Worm (Caenorhabditis elegans) whole organism, L1 larva: ENCODE measurements around the gene unc-86.

Source experiments
- C04F5.9 ChIP-seq: sonication (generic microtip); optimal IDR thresholded peaks from 2 replicates; lab custom pipeline; 2016; ENCODE audit warnings: missing genetic modification characterization, missing compliant biosample characterization
- C34B4.2 ChIP-seq: sonication (generic microtip); optimal IDR thresholded peaks from 2 replicates; lab custom pipeline; 2017; ENCODE audit warnings: mild to moderate bottlenecking, missing genetic modification characterization, missing compliant biosample characterization
- aly-2 ChIP-seq: fragments of 150-350 bp; optimal IDR thresholded peaks from 2 replicates; lab custom pipeline; 2014; ENCODE audit warnings: missing biosample characterization, missing genetic modification characterization
- ceh-8 ChIP-seq: fragments of 200-800 bp; sonication (Bioruptor generic); optimal IDR thresholded peaks from 2 replicates; lab custom pipeline; 2018; ENCODE audit warnings: mild to moderate bottlenecking, missing genetic modification characterization, moderate library complexity, missing compliant biosample characterization
- dpl-1 ChIP-seq, 3 experiments: fragments of 150-350 bp in 2 of 3; sonication (generic microtip) in 1 of 3; optimal IDR thresholded peaks; 2 replicates each; lab custom pipeline; 2014 to 2017; ENCODE audit warnings: missing biosample characterization in 3 of 3, missing genetic modification characterization in 3 of 3, missing genetic modification reagents in 3 of 3
- dsc-1 ChIP-seq: sonication (generic microtip); optimal IDR thresholded peaks from 2 replicates; lab custom pipeline; 2016; ENCODE audit warnings: mild to moderate bottlenecking, missing genetic modification characterization, missing compliant biosample characterization
- egl-13 ChIP-seq: sonication (generic microtip); optimal IDR thresholded peaks from 2 replicates; lab custom pipeline; 2016; ENCODE audit warnings: missing genotype, missing genetic modification reagents, missing genetic modification characterization, missing compliant biosample characterization
- elt-2 ChIP-seq: sonication (generic microtip); optimal IDR thresholded peaks from 2 replicates; lab custom pipeline; 2016; ENCODE audit warnings: missing genetic modification characterization, mild to moderate bottlenecking, inconsistent platforms, missing compliant biosample characterization, missing genetic modification reagents
- elt-3 ChIP-seq, 6 experiments: fragments of 150-350 bp in 1 of 6; sonication (generic microtip); optimal IDR thresholded peaks; 2 replicates each; lab custom pipeline; 2017 to 2018; ENCODE audit warnings: missing biosample characterization in 6 of 6, missing genetic modification characterization in 6 of 6, inconsistent platforms in 1 of 6
- fkh-10 ChIP-seq: sonication (generic microtip); optimal IDR thresholded peaks from 2 replicates; lab custom pipeline; 2017; ENCODE audit warnings: missing biosample characterization, missing genetic modification reagents, missing genetic modification characterization
- fos-1 ChIP-seq: fragments of 150-350 bp; optimal IDR thresholded peaks from 2 replicates; lab custom pipeline; 2014; ENCODE audit warnings: missing biosample characterization, missing genetic modification characterization
- grh-1 ChIP-seq: fragments of 200-800 bp; sonication (Bioruptor generic); IDR thresholded peaks from 2 replicates; pipeline ENCODE4 v1.3.6; 2022; ENCODE audit warnings: missing genetic modification reagents, missing genetic modification characterization, missing compliant biosample characterization
- hlh-17 ChIP-seq: fragments of 200-800 bp; sonication (Bioruptor generic); optimal IDR thresholded peaks from 2 replicates; lab custom pipeline; 2018; ENCODE audit warnings: missing genetic modification characterization, mild to moderate bottlenecking, missing compliant biosample characterization, moderate library complexity, borderline replicate concordance
- hlh-4 ChIP-seq: sonication (generic microtip); optimal IDR thresholded peaks from 2 replicates; lab custom pipeline; 2016; ENCODE audit warnings: mild to moderate bottlenecking, missing genetic modification characterization, missing compliant biosample characterization
- hpl-2 ChIP-seq: fragments of 150-350 bp; optimal IDR thresholded peaks from 2 replicates; lab custom pipeline; 2014; ENCODE audit warnings: missing biosample characterization, missing genetic modification reagents, missing genetic modification characterization
- lin-14 ChIP-seq: fragments of 200-800 bp; sonication (Bioruptor generic); optimal IDR thresholded peaks from 2 replicates; lab custom pipeline; 2018; ENCODE audit warnings: mild to moderate bottlenecking, missing genetic modification characterization, moderate library complexity, missing compliant biosample characterization
- lin-15B ChIP-seq: fragments of 150-350 bp; sonication (generic microtip); optimal IDR thresholded peaks from 3 replicates; lab custom pipeline; 2014; ENCODE audit warnings: missing biosample characterization, missing genetic modification characterization
- lin-39 ChIP-seq: fragments of 150-350 bp; optimal IDR thresholded peaks from 2 replicates; lab custom pipeline; 2014; ENCODE audit warnings: missing biosample characterization, missing genetic modification reagents, missing genetic modification characterization
- lsy-2 ChIP-seq, 2 experiments: fragments of 150-350 bp; optimal IDR thresholded peaks; 2 replicates each; lab custom pipeline; 2014; ENCODE audit warnings: missing biosample characterization in 2 of 2, missing genetic modification characterization in 2 of 2
- mdl-1 ChIP-seq, 2 experiments: fragments of 150-350 bp; optimal IDR thresholded peaks; 2 replicates each; lab custom pipeline; 2014 to 2017; ENCODE audit warnings: missing biosample characterization in 2 of 2, missing genetic modification characterization in 2 of 2, inconsistent platforms in 1 of 2
- mef-2 ChIP-seq: fragments of 150-350 bp; optimal IDR thresholded peaks from 2 replicates; lab custom pipeline; 2014; ENCODE audit warnings: missing biosample characterization, missing genetic modification characterization
- nhr-11 ChIP-seq: fragments of 150-350 bp; optimal IDR thresholded peaks from 2 replicates; lab custom pipeline; 2014; ENCODE audit warnings: missing biosample characterization, missing genetic modification characterization
- nhr-19 ChIP-seq: fragments of 200-800 bp; sonication (Bioruptor generic); conservative IDR thresholded peaks from 2 replicates; pipeline ENCODE4 v1.3.6; 2022; ENCODE audit warnings: missing genetic modification characterization, missing compliant biosample characterization
- nhr-237 ChIP-seq: fragments of 150-350 bp; optimal IDR thresholded peaks from 2 replicates; lab custom pipeline; 2014; ENCODE audit warnings: missing biosample characterization, missing genetic modification characterization
- nhr-71 ChIP-seq: sonication (generic microtip); optimal IDR thresholded peaks from 2 replicates; lab custom pipeline; 2016; ENCODE audit warnings: mild to moderate bottlenecking, missing genetic modification characterization, moderate library complexity, missing compliant biosample characterization
- nhr-77 ChIP-seq: fragments of 150-350 bp; optimal IDR thresholded peaks from 2 replicates; lab custom pipeline; 2014; ENCODE audit warnings: missing biosample characterization, missing genetic modification characterization
- nhr-85 ChIP-seq: sonication (generic microtip); peaks from one replicate; lab custom pipeline; 2016; ENCODE audit warnings: missing genetic modification characterization, inconsistent platforms, missing compliant biosample characterization
- pag-3 ChIP-seq: sonication (generic microtip); optimal IDR thresholded peaks from 2 replicates; lab custom pipeline; 2017; ENCODE audit warnings: missing genetic modification characterization, mild to moderate bottlenecking, missing compliant biosample characterization, antibody characterized with exemption, borderline replicate concordance; ENCODE audit not compliant: insufficient read depth
- rnt-1 ChIP-seq: sonication (generic microtip); optimal IDR thresholded peaks from 2 replicates; lab custom pipeline; 2016; ENCODE audit warnings: mild to moderate bottlenecking, missing genetic modification characterization, moderate library complexity, missing compliant biosample characterization
- snpc-4 ChIP-seq: fragments of 150-350 bp; optimal IDR thresholded peaks from 2 replicates; lab custom pipeline; 2014; ENCODE audit warnings: missing biosample characterization, missing genetic modification characterization
- sox-4 ChIP-seq: sonication (generic microtip); optimal IDR thresholded peaks from 2 replicates; lab custom pipeline; 2016; ENCODE audit warnings: missing genetic modification characterization, missing compliant biosample characterization
- sup-37 ChIP-seq: fragments of 200-800 bp; sonication (Bioruptor generic); optimal IDR thresholded peaks from 2 replicates; lab custom pipeline; 2018; ENCODE audit warnings: mild to moderate bottlenecking, missing genetic modification characterization, missing compliant biosample characterization
- swsn-7 ChIP-seq: sonication (generic microtip); optimal IDR thresholded peaks from 2 replicates; lab custom pipeline; 2016; ENCODE audit warnings: missing genetic modification characterization, missing compliant biosample characterization
- tlp-1 ChIP-seq: fragments of 150-350 bp; optimal IDR thresholded peaks from 2 replicates; lab custom pipeline; 2014; ENCODE audit warnings: missing biosample characterization, missing genetic modification characterization
- xbp-1 ChIP-seq: sonication (generic microtip); optimal IDR thresholded peaks from 2 replicates; lab custom pipeline; 2016; ENCODE audit warnings: missing genetic modification characterization, missing compliant biosample characterization
- ztf-11 ChIP-seq, 2 experiments: sonication (generic microtip); optimal IDR thresholded peaks; 2 replicates each; lab custom pipeline; 2016 to 2017; ENCODE audit warnings: missing genetic modification characterization in 2 of 2, missing biosample characterization in 1 of 2, missing compliant biosample characterization in 1 of 2

unc-86 gene

DNA sequence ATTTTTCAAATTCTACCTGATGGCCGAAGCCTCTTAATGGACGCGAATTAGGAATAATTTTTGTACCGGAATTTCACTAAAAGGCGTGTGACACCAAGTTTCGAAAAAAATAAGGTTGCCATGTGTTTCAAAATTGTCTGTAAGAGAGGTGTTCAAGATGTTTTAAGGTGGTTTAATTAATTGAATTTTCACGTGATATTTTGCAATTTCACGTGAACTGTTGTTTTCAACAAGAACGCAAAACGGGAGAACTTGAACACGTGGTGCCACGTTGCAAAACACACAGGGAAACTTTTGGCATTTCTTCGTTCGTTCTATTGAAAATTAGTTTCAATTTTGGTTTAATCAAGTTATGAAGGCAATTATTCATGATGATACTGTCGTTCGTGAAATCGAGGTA lies 34.6 kb downstream of the unc-86 start, which contains the start of gene spc-2:
spc-2 (plus strand) TSS at position 301 of the 400 bp plus-strand sequence.
- TF ChIP-seq swsn-7 (tag; lab: Kevin White, UChicago) (no peak), ceh-8 (GFP tag; lab: Kevin White, UChicago) (no peak), hpl-2 (GFP tag; lab: Kevin White, UChicago) (no peak), dpl-1 (GFP tag; optimal IDR thresholded peaks at IDR 0.05; lab: Kevin White, UChicago) (no peak), snpc-4 (tag; lab: Kevin White, UChicago) (no peak), ztf-11 (tag; optimal IDR thresholded peaks at IDR 0.05; lab: Kevin White, UChicago) (no peak), egl-13 (tag; lab: Kevin White, UChicago) (no peak), sox-4 (tag; lab: Kevin White, UChicago) (no peak), hlh-17 (no peak), lin-15B (tag; lab: Kevin White, UChicago) (no peak), nhr-11 (tag; lab: Kevin White, UChicago) (no peak)

DNA sequence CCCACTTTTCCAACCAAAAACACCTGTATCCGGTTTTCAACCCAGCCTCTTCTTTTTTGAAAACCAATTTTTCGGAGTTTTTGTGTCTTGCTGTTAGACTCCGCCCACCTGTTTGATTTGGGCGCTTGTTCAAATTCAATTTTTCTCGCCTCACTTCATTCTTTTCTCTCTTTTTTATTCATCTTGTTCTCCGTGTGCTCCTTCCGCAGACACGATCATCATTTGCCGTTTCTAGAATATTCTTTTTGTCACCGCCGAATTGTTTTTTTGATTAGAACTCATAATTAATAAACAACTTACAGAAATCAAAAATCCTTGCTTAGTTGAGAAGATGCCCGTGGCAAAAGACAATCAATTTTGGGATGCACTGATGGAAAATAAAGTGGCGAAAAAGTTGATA lies 37.2 kb downstream of the unc-86 start, which contains the start of gene C50C3.5:
C50C3.5 (plus strand) TSS at position 301 of the 400 bp plus-strand sequence.
- TF ChIP-seq snpc-4 (tag; lab: Kevin White, UChicago) (no peak), lin-14 (GFP tag; lab: Kevin White, UChicago) (peak; percentile 37), fkh-10 (peak; percentile 52)
- TF ChIP-seq, all 84 proteins: peak for 2

DNA sequence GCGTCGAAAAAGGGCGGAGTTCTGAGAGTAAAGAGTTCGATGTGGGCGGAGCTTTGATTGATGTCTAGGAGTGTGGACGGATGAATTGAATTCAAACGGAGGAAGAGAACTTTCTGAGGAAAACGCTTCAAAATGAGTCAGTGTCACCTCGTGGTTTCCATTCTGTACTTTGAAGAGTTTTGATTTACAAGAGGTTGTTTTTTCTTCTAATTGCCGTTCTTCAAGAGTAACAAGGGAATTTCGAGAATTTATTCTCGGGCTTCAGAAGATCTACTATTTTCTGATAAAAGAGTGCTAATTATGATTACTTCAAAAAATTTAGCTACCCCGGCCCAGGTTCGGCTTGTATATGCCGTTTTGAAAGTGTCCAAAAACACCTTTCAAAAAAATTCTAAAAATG lies 39.9 kb downstream of the unc-86 start, which contains the start of gene C50C3.12:
C50C3.12 (plus strand) TSS at position 301 of the 400 bp plus-strand sequence.
- TF ChIP-seq mef-2 (tag; lab: Kevin White, UChicago) (no peak), C04F5.9 (tag; lab: Kevin White, UChicago) (no peak), lin-14 (GFP tag; lab: Kevin White, UChicago) (peak; percentile 3), lin-39 (no peak), elt-3 (tag; optimal IDR thresholded peaks at IDR 0.05; lab: Kevin White, UChicago) (no peak), hpl-2 (GFP tag; lab: Kevin White, UChicago) (no peak), nhr-77 (tag; lab: Kevin White, UChicago) (no peak)
- TF ChIP-seq, all 84 proteins: peak for 1

DNA sequence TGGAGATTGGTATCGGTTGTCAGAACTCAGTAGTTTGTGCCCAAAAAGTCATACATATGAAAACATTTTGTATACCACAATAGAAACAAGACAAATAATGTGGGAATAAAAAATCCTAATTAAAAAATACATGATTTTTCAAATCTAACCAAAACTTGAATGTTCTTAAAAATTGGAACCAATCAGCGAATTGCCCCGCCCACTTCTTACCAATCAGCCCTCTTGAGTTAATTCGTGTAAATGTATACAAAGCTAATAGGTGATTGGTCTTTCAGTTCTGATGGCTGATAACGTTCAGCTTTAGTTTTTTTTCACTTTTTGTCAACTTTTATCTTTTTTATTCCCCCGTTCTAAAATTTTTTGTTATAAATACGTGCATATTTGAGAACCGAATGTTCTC lies 40.9 kb downstream of the unc-86 start:
- TF ChIP-seq nhr-71 (tag; lab: Kevin White, UChicago): no peak

DNA sequence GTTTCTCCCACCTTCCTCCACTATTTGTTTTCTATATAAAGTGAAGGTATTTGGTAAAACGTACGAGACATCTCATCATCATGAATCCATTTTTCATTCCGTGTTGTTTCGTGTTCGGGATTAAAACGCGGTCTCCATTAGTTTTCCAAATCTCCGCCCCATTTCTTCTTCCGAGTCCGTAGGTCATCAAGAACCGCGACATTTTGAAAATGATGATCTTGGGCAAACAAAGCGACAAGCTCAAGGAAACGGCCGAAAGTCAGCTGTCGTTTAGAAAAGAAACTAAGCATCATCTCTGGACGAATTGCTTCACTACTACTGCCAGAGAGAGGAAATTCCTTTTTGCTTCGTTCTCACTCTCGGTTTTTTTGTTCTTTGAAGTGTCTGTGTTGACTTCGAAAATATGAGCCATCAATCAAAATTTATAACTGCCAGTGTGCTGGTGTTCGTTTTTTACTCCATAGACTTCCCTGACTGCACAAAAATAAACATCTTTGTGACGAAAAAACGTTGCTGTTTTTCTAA lies 43.5 kb downstream of the unc-86 start:
- TF ChIP-seq tlp-1 (no peak), elt-2 (tag; lab: Kevin White, UChicago) (no peak), hlh-4 (tag; lab: Kevin White, UChicago) (no peak), nhr-237 (tag; lab: Kevin White, UChicago) (no peak), xbp-1 (tag; lab: Kevin White, UChicago) (no peak), nhr-19 (GFP tag; lab: Robert Waterston, UW) (peak; percentile 18), pag-3 (tag; lab: Kevin White, UChicago) (no peak), fos-1 (tag; lab: Kevin White, UChicago) (no peak), dsc-1 (tag; lab: Kevin White, UChicago) (no peak), sup-37 (GFP tag; lab: Kevin White, UChicago) (no peak), mdl-1 (tag; optimal IDR thresholded peaks at IDR 0.05; lab: Kevin White, UChicago) (no peak), nhr-85 (tag; lab: Kevin White, UChicago) (no peak), rnt-1 (tag; lab: Kevin White, UChicago) (peak; percentile 28), grh-1 (no peak), lsy-2 (tag; optimal IDR thresholded peaks at IDR 0.05; lab: Kevin White, UChicago) (peak in 1 of 2 experiments; percentile 12), aly-2 (tag; lab: Kevin White, UChicago) (peak; percentile 80), elt-3 (tag; optimal IDR thresholded peaks at IDR 0.05; lab: Kevin White, UChicago) (no peak), nhr-71 (tag; lab: Kevin White, UChicago) (peak; percentile 16), C34B4.2 (no peak), egl-13 (tag; lab: Kevin White, UChicago) (no peak)
